Fruit fly (Drosophila melanogaster) whole organism, embryonic: ENCODE results near the gene CG6870.

Source experiments
- Bteb2 ChIP-seq: fragments of 200-800 bp; sonication (Bioruptor generic); optimal IDR thresholded peaks from 2 replicates; lab custom pipeline; 2016; ENCODE audit warnings: missing biosample characterization, missing genetic modification characterization
- C15 ChIP-seq: fragments of 200-800 bp; sonication (Bioruptor generic); IDR thresholded peaks from 3 replicates; pipeline ENCODE4 v1.3.6; 2022; ENCODE audit warnings: missing biosample characterization, missing genetic modification characterization
- CG10147 ChIP-seq: fragments of 200-800 bp; sonication (Bioruptor generic); optimal IDR thresholded peaks from 2 replicates; lab custom pipeline; 2019; ENCODE audit warnings: missing biosample characterization, mild to moderate bottlenecking, missing genetic modification characterization, moderate library complexity
- CG10274 ChIP-seq: fragments of 200-800 bp; sonication (Bioruptor generic); optimal IDR thresholded peaks from 3 replicates; lab custom pipeline; 2017; ENCODE audit warnings: missing biosample characterization, mild to moderate bottlenecking, missing genetic modification characterization
- CG10565 ChIP-seq: fragments of 200-800 bp; sonication (Bioruptor generic); optimal IDR thresholded peaks from 3 replicates; lab custom pipeline; 2016; ENCODE audit warnings: missing biosample characterization, mild to moderate bottlenecking, missing genetic modification characterization
- CG10979 ChIP-seq: fragments of 200-800 bp; sonication (Bioruptor generic); optimal IDR thresholded peaks from 2 replicates; lab custom pipeline; 2018; ENCODE audit warnings: missing biosample characterization, mild to moderate bottlenecking, missing genetic modification characterization, moderate library complexity
- CG12104 ChIP-seq: fragments of 200-800 bp; sonication (Bioruptor generic); optimal IDR thresholded peaks from 3 replicates; lab custom pipeline; 2016; ENCODE audit warnings: missing biosample characterization, missing genetic modification characterization
- CG12155 ChIP-seq: fragments of 200-800 bp; sonication (Bioruptor generic); optimal IDR thresholded peaks from 3 replicates; lab custom pipeline; 2016; ENCODE audit warnings: missing biosample characterization, missing genetic modification characterization
- CG14860 ChIP-seq: fragments of 200-800 bp; sonication (Bioruptor generic); IDR thresholded peaks from 3 replicates; pipeline ENCODE4 v1.3.6; 2022; ENCODE audit warnings: missing biosample characterization, missing genetic modification characterization; ENCODE audit not compliant: partially characterized antibody
- CG15601 ChIP-seq: fragments of 200-800 bp; sonication (Bioruptor generic); optimal IDR thresholded peaks from 3 replicates; lab custom pipeline; 2019; ENCODE audit warnings: missing biosample characterization, mild to moderate bottlenecking, missing genetic modification characterization, moderate library complexity
- CG16813 ChIP-seq: fragments of 200-800 bp; sonication (Bioruptor generic); IDR thresholded peaks from 3 replicates; pipeline ENCODE4 v1.3.6; 2022; ENCODE audit warnings: missing biosample characterization, missing genetic modification characterization; ENCODE audit not compliant: partially characterized antibody
- CG17186 ChIP-seq: fragments of 200-800 bp; sonication (Bioruptor generic); optimal IDR thresholded peaks from 3 replicates; lab custom pipeline; 2017; ENCODE audit warnings: missing biosample characterization, missing genetic modification reagents, missing genetic modification characterization
- CG17385 ChIP-seq: fragments of 200-800 bp; sonication (Bioruptor generic); optimal IDR thresholded peaks from 3 replicates; lab custom pipeline; 2018; ENCODE audit warnings: missing biosample characterization, mild to moderate bottlenecking, missing genetic modification characterization
- CG31388 ChIP-seq: fragments of 200-800 bp; sonication (Bioruptor generic); optimal IDR thresholded peaks from 2 replicates; lab custom pipeline; 2016; ENCODE audit warnings: missing biosample characterization, missing genetic modification characterization
- CG31441 ChIP-seq: fragments of 200-800 bp; sonication (Bioruptor generic); IDR thresholded peaks from 2 replicates; pipeline ENCODE4 v1.3.6; 2022; ENCODE audit warnings: missing biosample characterization, missing genetic modification characterization
- CG3838 ChIP-seq: fragments of 200-800 bp; sonication (Bioruptor generic); optimal IDR thresholded peaks from 3 replicates; lab custom pipeline; 2016; ENCODE audit warnings: missing biosample characterization, missing genetic modification characterization
- CG5180 ChIP-seq: fragments of 200-800 bp; sonication (Bioruptor generic); optimal IDR thresholded peaks from 3 replicates; lab custom pipeline; 2017; ENCODE audit warnings: missing biosample characterization, missing genetic modification characterization, mild to moderate bottlenecking, moderate library complexity, missing genetic modification reagents
- CG8388 ChIP-seq: fragments of 200-800 bp; sonication (Bioruptor generic); optimal IDR thresholded peaks from 2 replicates; lab custom pipeline; 2019; ENCODE audit warnings: missing biosample characterization, mild to moderate bottlenecking, missing genetic modification characterization, moderate library complexity
- Dbx ChIP-seq: fragments of 200-800 bp; sonication (Bioruptor generic); IDR thresholded peaks from 3 replicates; pipeline ENCODE4 v1.3.6; 2022; ENCODE audit warnings: missing biosample characterization, missing genetic modification characterization
- Dek ChIP-seq: fragments of 200-800 bp; sonication (Bioruptor generic); optimal IDR thresholded peaks from 3 replicates; lab custom pipeline; 2019; ENCODE audit warnings: missing biosample characterization, mild to moderate bottlenecking, missing genetic modification characterization, moderate library complexity
- Dip3 ChIP-seq: fragments of 200-800 bp; sonication (Bioruptor generic); optimal IDR thresholded peaks from 3 replicates; lab custom pipeline; 2016; ENCODE audit warnings: missing biosample characterization, missing genetic modification characterization
- Drgx ChIP-seq: fragments of 200-800 bp; sonication (Bioruptor generic); IDR thresholded peaks from 2 replicates; pipeline ENCODE4 v1.3.6; 2022; ENCODE audit warnings: missing biosample characterization, missing genetic modification characterization
- E2f2 ChIP-seq: fragments of 200-800 bp; sonication (Bioruptor generic); IDR thresholded peaks from 2 replicates; pipeline ENCODE4 v1.3.6; 2022; ENCODE audit warnings: missing biosample characterization, missing genetic modification characterization
- HmgD ChIP-seq: fragments of 200-800 bp; sonication (Bioruptor generic); optimal IDR thresholded peaks from 3 replicates; lab custom pipeline; 2016; ENCODE audit warnings: missing biosample characterization, missing genetic modification characterization
- NK7.1 ChIP-seq: fragments of 200-800 bp; sonication (Bioruptor generic); optimal IDR thresholded peaks from 3 replicates; lab custom pipeline; 2016; ENCODE audit warnings: missing biosample characterization, missing genetic modification characterization
- Nf-YA ChIP-seq: fragments of 200-800 bp; sonication (Bioruptor generic); IDR thresholded peaks from 2 replicates; pipeline ENCODE4 v1.3.6; 2022; ENCODE audit warnings: missing biosample characterization, missing genetic modification characterization
- Nf-YC ChIP-seq: fragments of 200-800 bp; optimal IDR thresholded peaks from 3 replicates; lab custom pipeline; 2019; ENCODE audit warnings: missing biosample characterization, mild to moderate bottlenecking, missing genetic modification characterization, moderate library complexity
- Rfx ChIP-seq: fragments of 200-800 bp; sonication (Bioruptor generic); IDR thresholded peaks from 2 replicates; pipeline ENCODE4 v1.3.6; 2022; ENCODE audit warnings: missing biosample characterization, missing genetic modification characterization
- Sox102F ChIP-seq: fragments of 200-800 bp; sonication (Bioruptor generic); optimal IDR thresholded peaks from 2 replicates; lab custom pipeline; 2018; ENCODE audit warnings: missing biosample characterization, mild to moderate bottlenecking, missing genetic modification characterization, moderate library complexity
- Sry-δ ChIP-seq: fragments of 200-800 bp; sonication (Bioruptor generic); optimal IDR thresholded peaks from 2 replicates; lab custom pipeline; 2016; ENCODE audit warnings: missing biosample characterization, missing genetic modification characterization
- Usf ChIP-seq: fragments of 200-800 bp; sonication (Bioruptor generic); optimal IDR thresholded peaks from 2 replicates; lab custom pipeline; 2017; ENCODE audit warnings: missing genotype, missing biosample characterization, missing genetic modification characterization
- amos ChIP-seq: fragments of 200-800 bp; sonication (Bioruptor generic); IDR thresholded peaks from 2 replicates; pipeline ENCODE4 v1.3.6; 2022; ENCODE audit warnings: missing biosample characterization, missing genetic modification characterization; ENCODE audit not compliant: partially characterized antibody
- ap ChIP-seq: fragments of 200-800 bp; sonication (Bioruptor generic); IDR thresholded peaks from 2 replicates; pipeline ENCODE4 v1.3.6; 2022; ENCODE audit warnings: missing biosample characterization, missing genetic modification characterization
- ase ChIP-seq: fragments of 200-800 bp; sonication (Bioruptor generic); IDR thresholded peaks from 3 replicates; pipeline ENCODE4 v1.3.6; 2022; ENCODE audit warnings: missing biosample characterization, missing genetic modification characterization
- ash1 ChIP-seq: fragments of 200-800 bp; sonication (Bioruptor generic); optimal IDR thresholded peaks from 2 replicates; lab custom pipeline; 2018; ENCODE audit warnings: missing biosample characterization, mild to moderate bottlenecking, missing genetic modification characterization
- az2 ChIP-seq: fragments of 200-800 bp; sonication (Bioruptor generic); optimal IDR thresholded peaks from 3 replicates; lab custom pipeline; 2016; ENCODE audit warnings: missing biosample characterization, missing genetic modification characterization
- gcm ChIP-seq: fragments of 200-800 bp; sonication (Bioruptor generic); optimal IDR thresholded peaks from 2 replicates; lab custom pipeline; 2019; ENCODE audit warnings: missing biosample characterization, mild to moderate bottlenecking, missing genetic modification characterization, moderate library complexity
- ind ChIP-seq: fragments of 200-800 bp; sonication (Bioruptor generic); optimal IDR thresholded peaks from 3 replicates; lab custom pipeline; 2016; ENCODE audit warnings: missing biosample characterization, missing genetic modification characterization
- jing ChIP-seq: fragments of 200-800 bp; sonication (Bioruptor generic); optimal IDR thresholded peaks from 2 replicates; lab custom pipeline; 2018; ENCODE audit warnings: missing biosample characterization, mild to moderate bottlenecking, missing genetic modification characterization
- kay ChIP-seq: fragments of 200-800 bp; sonication (Bioruptor generic); optimal IDR thresholded peaks from 2 replicates; lab custom pipeline; 2016; ENCODE audit warnings: missing biosample characterization, missing genetic modification characterization
- maf-S ChIP-seq: fragments of 200-800 bp; sonication (Bioruptor generic); optimal IDR thresholded peaks from 2 replicates; lab custom pipeline; 2016; ENCODE audit warnings: missing biosample characterization, missing genetic modification characterization
- nau ChIP-seq: fragments of 200-800 bp; sonication (Bioruptor generic); optimal IDR thresholded peaks from 3 replicates; lab custom pipeline; 2017; ENCODE audit warnings: missing biosample characterization, mild to moderate bottlenecking, missing genetic modification characterization, missing genetic modification reagents
- p53 ChIP-seq: fragments of 200-800 bp; sonication (Bioruptor generic); optimal IDR thresholded peaks from 2 replicates; lab custom pipeline; 2016; ENCODE audit warnings: missing biosample characterization, missing genetic modification characterization
- pros ChIP-seq: fragments of 200-800 bp; sonication (Bioruptor generic); optimal IDR thresholded peaks from 3 replicates; lab custom pipeline; 2019; ENCODE audit warnings: missing biosample characterization, mild to moderate bottlenecking, missing genetic modification characterization, moderate library complexity
- rib ChIP-seq: fragments of 200-800 bp; sonication (Bioruptor generic); IDR thresholded peaks from 2 replicates; pipeline ENCODE4 v1.3.6; 2022; ENCODE audit warnings: missing biosample characterization, missing genetic modification characterization
- sisA ChIP-seq: fragments of 200-800 bp; sonication (Bioruptor generic); IDR thresholded peaks from 2 replicates; pipeline ENCODE4 v1.3.6; 2022; ENCODE audit warnings: missing biosample characterization, missing genetic modification characterization
- slp2 ChIP-seq: fragments of 200-800 bp; sonication (Bioruptor generic); optimal IDR thresholded peaks from 2 replicates; lab custom pipeline; 2016; ENCODE audit warnings: missing biosample characterization, missing genetic modification characterization
- so ChIP-seq: fragments of 200-800 bp; sonication (Bioruptor generic); IDR thresholded peaks from 3 replicates; pipeline ENCODE4 v1.3.6; 2022; ENCODE audit warnings: missing biosample characterization, missing genetic modification characterization
- ssp ChIP-seq: fragments of 200-800 bp; sonication (Bioruptor generic); IDR thresholded peaks from 2 replicates; pipeline ENCODE4 v1.3.6; 2022; ENCODE audit warnings: missing biosample characterization, missing genetic modification characterization
- ttk ChIP-seq: fragments of 200-800 bp; sonication (Bioruptor generic); IDR thresholded peaks from 2 replicates; pipeline ENCODE4 v2.1.2; 2022; ENCODE audit warnings: missing biosample characterization, missing genetic modification characterization

The CG6870 gene

dm6 chr2L:17588173-17589082, 3.7 kb downstream of the CG6870 start (continued):
- TF ChIP-seq Sox102F (GFP tag; lab: Kevin White, UChicago) (peak; percentile 66), pros (GFP tag; lab: Kevin White, UChicago) (peak; percentile 60), C15 (GFP tag; lab: Robert Waterston, UW) (no peak), CG10274 (no peak), CG10565 (GFP tag; lab: Kevin White, UChicago) (no peak), ssp (GFP tag; lab: Robert Waterston, UW) (no peak), Dbx (GFP tag; lab: Robert Waterston, UW) (0 out of 3 replicates have a peak, but pooled peaks have one; percentile 45), ind (no peak), CG15601 (peak; percentile 61), ttk (GFP tag; lab: Robert Waterston, UW) (0 out of 2 replicates have a peak, but pooled peaks have one; percentile 24), az2 (GFP tag; lab: Kevin White, UChicago) (peak; percentile 23), Nf-YC (tag; lab: Kevin White, UChicago) (peak; percentile 12), CG3838 (GFP tag; lab: Kevin White, UChicago) (no peak), so (GFP tag; lab: Robert Waterston, UW) (no peak), Dek (tag; lab: Kevin White, UChicago) (no peak), CG17186 (no peak), Dip3 (GFP tag; lab: Kevin White, UChicago) (no peak), CG12155 (no peak), ash1 (no peak), Bteb2 (GFP tag; lab: Kevin White, UChicago) (no peak), CG8388 (GFP tag; lab: Kevin White, UChicago) (peak; percentile 56), gcm (GFP tag; lab: Kevin White, UChicago) (no peak), amos (GFP tag; lab: Robert Waterston, UW) (no peak), CG17385 (GFP tag; lab: Kevin White, UChicago) (peak; percentile 55), Rfx (no peak), CG5180 (GFP tag; lab: Kevin White, UChicago) (no peak), slp2 (GFP tag; lab: Kevin White, UChicago) (no peak), rib (GFP tag; lab: Robert Waterston, UW) (no peak), CG10979 (tag; lab: Kevin White, UChicago) (peak; percentile 79), Sry-δ (no peak), Nf-YA (GFP tag; lab: Robert Waterston, UW) (no peak), maf-S (no peak), Usf (GFP tag; lab: Kevin White, UChicago) (no peak), jing (GFP tag; lab: Kevin White, UChicago) (no peak), Drgx (no peak), CG31388 (GFP tag; lab: Kevin White, UChicago) (no peak), CG16813 (GFP tag; lab: Robert Waterston, UW) (no peak), CG10147 (GFP tag; lab: Kevin White, UChicago) (peak; percentile 57), kay (GFP tag; lab: Kevin White, UChicago) (peak; percentile 17), ase (no peak), E2f2 (no peak), p53 (GFP tag; lab: Kevin White, UChicago) (no peak), sisA (no peak), ap (GFP tag; lab: Robert Waterston, UW) (no peak), HmgD (GFP tag; lab: Kevin White, UChicago) (no peak), NK7.1 (GFP tag; lab: Kevin White, UChicago) (no peak), nau (no peak), CG31441 (GFP tag; lab: Robert Waterston, UW) (peak; percentile 81), CG14860 (GFP tag; lab: Robert Waterston, UW) (no peak), CG12104 (GFP tag; lab: Kevin White, UChicago) (peak; percentile 33)
